Fruit fly (Drosophila melanogaster) whole organism, prepupa: ENCODE measurements around the gene CG5953.

Experiments
- CG10631 ChIP-seq: fragments of 200-800 bp; sonication (Bioruptor generic); optimal IDR thresholded peaks from 2 replicates; lab custom pipeline; 2016; ENCODE audit warnings: missing biosample characterization, missing genetic modification characterization
- CG3919 ChIP-seq: fragments of 200-800 bp; sonication (Bioruptor generic); optimal IDR thresholded peaks from 3 replicates; lab custom pipeline; 2016; ENCODE audit warnings: missing biosample characterization, missing genetic modification characterization
- CG6854 ChIP-seq: fragments of 200-800 bp; sonication (Bioruptor generic); optimal IDR thresholded peaks from 2 replicates; lab custom pipeline; 2017; ENCODE audit warnings: missing biosample characterization, mild to moderate bottlenecking, missing genetic modification characterization
- Gug ChIP-seq: fragments of 200-800 bp; sonication (Bioruptor generic); IDR thresholded peaks from 2 replicates; pipeline ENCODE4 v1.3.6; 2022; ENCODE audit warnings: missing biosample characterization, missing genetic modification characterization
- achi ChIP-seq: fragments of 200-800 bp; sonication (Bioruptor generic); optimal IDR thresholded peaks from 3 replicates; lab custom pipeline; 2016; ENCODE audit warnings: missing biosample characterization, missing genetic modification characterization
- dac ChIP-seq: fragments of 200-800 bp; sonication (Bioruptor generic); optimal IDR thresholded peaks from 2 replicates; lab custom pipeline; 2017; ENCODE audit warnings: missing biosample characterization, mild to moderate bottlenecking, missing genetic modification characterization
- fkh ChIP-seq: fragments of 200-800 bp; sonication (Bioruptor generic); optimal IDR thresholded peaks from 3 replicates; lab custom pipeline; 2017; ENCODE audit warnings: missing biosample characterization, mild to moderate bottlenecking, missing genetic modification characterization, moderate library complexity
- salr ChIP-seq, 2 experiments: fragments of 200-800 bp; sonication (Bioruptor generic); optimal IDR thresholded peaks; 3 replicates each; lab custom pipeline; 2016 to 2018; ENCODE audit warnings: missing biosample characterization in 2 of 2, missing genetic modification characterization in 2 of 2, mild to moderate bottlenecking in 1 of 2

DNA sequence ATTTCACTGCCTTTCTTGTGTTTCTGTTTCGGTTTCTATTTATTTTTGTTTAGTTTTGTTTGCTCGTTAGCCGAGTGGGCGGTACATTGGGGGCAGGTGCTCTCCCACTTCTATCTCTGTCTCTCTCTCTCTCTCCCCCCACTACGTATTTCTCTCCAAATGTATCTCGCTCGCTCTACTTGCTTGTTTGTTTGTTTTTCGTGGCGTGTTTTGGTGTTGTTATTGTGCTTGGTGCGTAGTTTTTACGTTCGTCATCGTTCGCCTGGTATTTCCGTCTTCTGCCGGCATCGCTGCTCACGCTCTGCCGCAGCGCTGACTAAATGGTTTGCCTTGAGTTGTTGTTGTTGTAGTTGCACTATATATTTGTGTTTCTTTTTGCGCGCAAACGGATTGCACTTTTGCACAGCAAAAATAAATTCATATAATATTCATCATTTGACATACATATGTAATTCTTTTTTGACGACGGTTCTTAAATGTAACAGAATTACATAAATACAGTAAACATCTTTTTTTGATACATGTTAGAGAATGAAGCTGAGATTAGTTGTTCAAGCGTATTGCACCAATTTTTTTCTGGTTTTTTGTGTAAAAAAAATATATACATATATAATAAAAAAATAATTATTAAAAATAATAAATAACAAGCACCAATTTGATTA is 1.6 kb upstream of the CG5953 start:
- TF ChIP-seq CG3919 (GFP tag; lab: Kevin White, UChicago) (no peak), Gug (peak; percentile 19; the same call in 1 of the 2 replicates), CG6854 (no peak), dac (GFP tag; lab: Kevin White, UChicago) (peak; percentile 27), fkh (GFP tag; lab: Kevin White, UChicago) (peak; percentile 100), CG10631 (no peak), achi (GFP tag; lab: Kevin White, UChicago) (no peak), salr (GFP tag; optimal IDR thresholded peaks at IDR 0.05; lab: Kevin White, UChicago) (no peak)
